Fruit fly (Drosophila melanogaster): ENCODE data around the gene ct.

ct gene

dm6 chrX:7708942-7709707 is 100.9 kb downstream of the ct start, which contains the start of gene CHES-1-like:
Gene CHES-1-like (minus strand): TSS chrX:7709385.
- TF ChIP-seq CG33017 (tag; optimal IDR thresholded peaks at IDR 0.05) (peak; percentile 74), tj (GFP tag; optimal IDR thresholded peaks at IDR 0.05) (peak; percentile 89), kay (GFP tag; ENCODE audit: borderline replicate concordance) (peak; percentile 51), CG14711 (tag; optimal IDR thresholded peaks at IDR 0.05) (peak; percentile 75), toe (GFP tag; optimal IDR thresholded peaks at IDR 0.05) (peak; percentile 72), pad (GFP tag; optimal IDR thresholded peaks at IDR 0.05) (peak; percentile 84), CG1620 (GFP tag; optimal IDR thresholded peaks at IDR 0.05) (peak; percentile 84), cic (GFP tag; optimal IDR thresholded peaks at IDR 0.05) (peak; percentile 70), CG7045 (GFP tag; optimal IDR thresholded peaks at IDR 0.05) (peak; percentile 75), Hr96 (GFP tag; optimal IDR thresholded peaks at IDR 0.05) (peak; percentile 93), ovo (GFP tag; optimal IDR thresholded peaks at IDR 0.05) (peak; percentile 61), Mnt (GFP tag; optimal IDR thresholded peaks at IDR 0.05) (peak; percentile 72), CG11617 (GFP tag; optimal IDR thresholded peaks at IDR 0.05) (peak; percentile 93), CG5204 (GFP tag; optimal IDR thresholded peaks at IDR 0.05) (peak; percentile 85), cnc (optimal IDR thresholded peaks at IDR 0.05) (no peak), CG12768 (GFP tag; optimal IDR thresholded peaks at IDR 0.05) (peak; percentile 63), Crg-1 (GFP tag; optimal IDR thresholded peaks at IDR 0.05) (peak; percentile 76), Clk (GFP tag; optimal IDR thresholded peaks at IDR 0.05) (peak; percentile 66), bab1 (GFP tag; optimal IDR thresholded peaks at IDR 0.05) (peak; percentile 91), CG7101 (tag; optimal IDR thresholded peaks at IDR 0.05) (peak; percentile 86)

- TF ChIP-seq kay (GFP tag; ENCODE audit: borderline replicate concordance), result peak; percentile 66
- no peak for TF ChIP-seq CG1620 (GFP tag; optimal IDR thresholded peaks at IDR 0.05)
- peak; percentile 87 for TF ChIP-seq pad (GFP tag; optimal IDR thresholded peaks at IDR 0.05)
- TF ChIP-seq CG7045 (GFP tag; optimal IDR thresholded peaks at IDR 0.05), result no peak
- TF ChIP-seq ovo (GFP tag; optimal IDR thresholded peaks at IDR 0.05), result peak; percentile 84
- peak; percentile 14 for TF ChIP-seq Mnt (GFP tag; optimal IDR thresholded peaks at IDR 0.05)
These were observed 101.6 kb downstream of the ct start for dm6 chrX:7709708-7710438.

- TF ChIP-seq Mnt (GFP tag; optimal IDR thresholded peaks at IDR 0.05) (peak; percentile 81), pad (GFP tag; optimal IDR thresholded peaks at IDR 0.05) (peak; percentile 34), toe (GFP tag; optimal IDR thresholded peaks at IDR 0.05) (no peak), CG7045 (GFP tag; optimal IDR thresholded peaks at IDR 0.05) (no peak), Crg-1 (GFP tag; optimal IDR thresholded peaks at IDR 0.05) (peak; percentile 20), ovo (GFP tag; optimal IDR thresholded peaks at IDR 0.05) (peak; percentile 81), Clk (GFP tag; optimal IDR thresholded peaks at IDR 0.05) (no peak), CG12768 (GFP tag; optimal IDR thresholded peaks at IDR 0.05) (no peak), CG7101 (tag; optimal IDR thresholded peaks at IDR 0.05) (peak; percentile 38), CG14711 (tag; optimal IDR thresholded peaks at IDR 0.05) (no peak), CG11617 (GFP tag; optimal IDR thresholded peaks at IDR 0.05) (no peak), cic (GFP tag; optimal IDR thresholded peaks at IDR 0.05) (no peak), cnc (optimal IDR thresholded peaks at IDR 0.05) (no peak), CG33017 (tag; optimal IDR thresholded peaks at IDR 0.05) (no peak), CG1620 (GFP tag; optimal IDR thresholded peaks at IDR 0.05) (peak; percentile 67), bab1 (GFP tag; optimal IDR thresholded peaks at IDR 0.05) (no peak), tj (GFP tag; optimal IDR thresholded peaks at IDR 0.05) (peak; percentile 18), kay (GFP tag; ENCODE audit: borderline replicate concordance) (peak; percentile 85), Hr96 (GFP tag; optimal IDR thresholded peaks at IDR 0.05) (peak; percentile 26), CG5204 (GFP tag; optimal IDR thresholded peaks at IDR 0.05) (no peak)
These were observed 102.4 kb downstream of the ct start for dm6 chrX:7710439-7711154.

DNA sequence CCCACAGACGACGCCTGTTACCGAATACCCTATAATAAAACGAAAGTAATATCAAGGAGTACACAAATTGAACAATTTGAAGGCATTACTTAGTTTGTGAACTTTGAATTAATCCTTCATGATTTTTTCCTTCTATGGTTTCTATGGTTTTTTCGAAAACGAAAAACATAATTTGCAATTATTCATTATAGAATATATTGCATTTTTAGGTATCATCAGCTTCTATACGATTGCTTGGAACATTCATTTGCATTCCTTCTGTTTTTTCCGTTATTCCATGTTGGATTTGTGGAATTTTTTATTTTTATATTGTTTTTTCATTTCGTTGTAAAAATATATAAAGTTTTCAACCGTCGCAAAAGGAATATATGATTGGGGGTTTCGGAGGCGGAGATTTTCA is 107.2 kb downstream of the ct start:
- TF ChIP-seq bab1 (GFP tag; optimal IDR thresholded peaks at IDR 0.05) (no peak), CG11617 (GFP tag; optimal IDR thresholded peaks at IDR 0.05) (no peak), ovo (GFP tag; optimal IDR thresholded peaks at IDR 0.05) (no peak), Hr96 (GFP tag; optimal IDR thresholded peaks at IDR 0.05) (no peak), toe (GFP tag; optimal IDR thresholded peaks at IDR 0.05) (no peak), kay (GFP tag; ENCODE audit: borderline replicate concordance) (no peak), CG5204 (GFP tag; optimal IDR thresholded peaks at IDR 0.05) (no peak), CG33017 (tag; optimal IDR thresholded peaks at IDR 0.05) (no peak), tj (GFP tag; optimal IDR thresholded peaks at IDR 0.05) (no peak), cnc (optimal IDR thresholded peaks at IDR 0.05) (no peak), CG14711 (tag; optimal IDR thresholded peaks at IDR 0.05) (no peak), Clk (GFP tag; optimal IDR thresholded peaks at IDR 0.05) (no peak), CG1620 (GFP tag; optimal IDR thresholded peaks at IDR 0.05) (no peak), Crg-1 (GFP tag; optimal IDR thresholded peaks at IDR 0.05) (no peak), Mnt (GFP tag; optimal IDR thresholded peaks at IDR 0.05) (no peak)

- TF ChIP-seq cnc (optimal IDR thresholded peaks at IDR 0.05) (no peak), CG11617 (GFP tag; optimal IDR thresholded peaks at IDR 0.05) (no peak), Mnt (GFP tag; optimal IDR thresholded peaks at IDR 0.05) (no peak), CG14711 (tag; optimal IDR thresholded peaks at IDR 0.05) (no peak), CG1620 (GFP tag; optimal IDR thresholded peaks at IDR 0.05) (no peak), Clk (GFP tag; optimal IDR thresholded peaks at IDR 0.05) (no peak), bab1 (GFP tag; optimal IDR thresholded peaks at IDR 0.05) (no peak), Crg-1 (GFP tag; optimal IDR thresholded peaks at IDR 0.05) (no peak), kay (GFP tag; ENCODE audit: borderline replicate concordance) (no peak), ovo (GFP tag; optimal IDR thresholded peaks at IDR 0.05) (no peak), Hr96 (GFP tag; optimal IDR thresholded peaks at IDR 0.05) (no peak), CG33017 (tag; optimal IDR thresholded peaks at IDR 0.05) (no peak), CG5204 (GFP tag; optimal IDR thresholded peaks at IDR 0.05) (no peak), CG12768 (GFP tag; optimal IDR thresholded peaks at IDR 0.05) (no peak), cic (GFP tag; optimal IDR thresholded peaks at IDR 0.05) (no peak), CG7101 (tag; optimal IDR thresholded peaks at IDR 0.05) (no peak), CG7045 (GFP tag; optimal IDR thresholded peaks at IDR 0.05) (no peak), pad (GFP tag; optimal IDR thresholded peaks at IDR 0.05) (no peak), tj (GFP tag; optimal IDR thresholded peaks at IDR 0.05) (no peak)
These were observed 109.6 kb downstream of the ct start, which contains the start of gene CG15478 for dm6 chrX:7717832-7718231. Gene CG15478 (minus strand): TSS chrX:7717932.

Measured in whole organism, adult.